Fruit fly (Drosophila melanogaster) whole organism, wandering third instar larva: ENCODE data around the gene CG33912.
A peak's percentile ranks its signal among the peaks of the same experiment; 100 is the strongest.

ENCODE experiments used
- Abd-B ChIP-seq: fragments of >200 bp; optimal IDR thresholded peaks from 2 replicates; lab custom pipeline; 2017; ENCODE audit warnings: missing biosample characterization, missing genetic modification characterization
- CG32264 ChIP-seq: fragments of 200-800 bp; sonication (Bioruptor generic); optimal IDR thresholded peaks from 2 replicates; lab custom pipeline; 2016; ENCODE audit warnings: missing biosample characterization, missing genetic modification characterization
- CG9705 ChIP-seq: fragments of 200-800 bp; sonication (Bioruptor generic); optimal IDR thresholded peaks from 2 replicates; lab custom pipeline; 2018; ENCODE audit warnings: missing biosample characterization, mild to moderate bottlenecking, missing genetic modification characterization
- CrebA ChIP-seq: fragments of 200-800 bp; sonication (Bioruptor generic); optimal IDR thresholded peaks from 2 replicates; lab custom pipeline; 2016; ENCODE audit warnings: missing biosample characterization, mild to moderate bottlenecking, missing genetic modification characterization, borderline replicate concordance
- Dfd ChIP-seq: fragments of >200 bp; optimal IDR thresholded peaks from 2 replicates; lab custom pipeline; 2017; ENCODE audit warnings: missing biosample characterization, missing genetic modification characterization
- Dif ChIP-seq: fragments of 200-275, 200-300 bp; sonication (Bioruptor generic); optimal IDR thresholded peaks from 2 replicates; lab custom pipeline; 2018; ENCODE audit warnings: missing biosample characterization, missing genetic modification characterization; ENCODE audit not compliant: partially characterized antibody
- GATAd ChIP-seq: sonication (Bioruptor generic); optimal IDR thresholded peaks from 2 replicates; lab custom pipeline; 2016; ENCODE audit warnings: missing biosample characterization, missing genetic modification characterization
- HLH106 ChIP-seq: fragments of 200-800 bp; optimal IDR thresholded peaks from 3 replicates; lab custom pipeline; 2019; ENCODE audit warnings: missing biosample characterization, mild to moderate bottlenecking, missing genetic modification characterization, moderate library complexity
- Hnf4 ChIP-seq: fragments of 200-800 bp; sonication (Bioruptor generic); optimal IDR thresholded peaks from 2 replicates; lab custom pipeline; 2016; ENCODE audit warnings: missing biosample characterization, mild to moderate bottlenecking, missing genetic modification characterization
- Hr78 ChIP-seq: fragments of >200 bp; optimal IDR thresholded peaks from 2 replicates; lab custom pipeline; 2017; ENCODE audit warnings: missing biosample characterization, missing genetic modification characterization
- Hr83 ChIP-seq: fragments of 200-300 bp; sonication (Bioruptor generic); optimal IDR thresholded peaks from 2 replicates; lab custom pipeline; 2016; ENCODE audit warnings: missing biosample characterization, mild to moderate bottlenecking, missing genetic modification characterization, moderate library complexity; ENCODE audit not compliant: poor library complexity, severe bottlenecking
- Jra ChIP-seq: sonication (Bioruptor generic); optimal IDR thresholded peaks from 2 replicates; lab custom pipeline; 2016; ENCODE audit warnings: missing biosample characterization, missing genetic modification characterization
- Mio ChIP-seq: sonication (Bioruptor generic); optimal IDR thresholded peaks from 2 replicates; lab custom pipeline; 2016; ENCODE audit warnings: missing biosample characterization, missing genetic modification characterization
- Myc ChIP-seq: fragments of >200 bp; optimal IDR thresholded peaks from 2 replicates; lab custom pipeline; 2017
- N ChIP-seq: fragments of >200 bp; optimal IDR thresholded peaks from 2 replicates; lab custom pipeline; 2018; ENCODE audit warnings: missing biosample characterization, missing external identifiers, missing genetic modification characterization
- OdsH ChIP-seq: fragments of 200-800 bp; sonication (Bioruptor generic); optimal IDR thresholded peaks from 2 replicates; lab custom pipeline; 2016; ENCODE audit warnings: missing biosample characterization, mild to moderate bottlenecking, missing genetic modification characterization
- Rel ChIP-seq, 2 experiments: fragments of 200-800 bp; sonication (Bioruptor generic) in 1 of 2; optimal IDR thresholded peaks; 2 replicates in 1 of 2; 3 replicates in 1 of 2; lab custom pipeline; 2016 to 2019; ENCODE audit warnings: mild to moderate bottlenecking in 2 of 2, missing biosample characterization in 2 of 2, missing genetic modification characterization in 2 of 2, moderate library complexity in 1 of 2
- Sp1 ChIP-seq: fragments of 200-800 bp; sonication (Bioruptor generic); optimal IDR thresholded peaks from 3 replicates; lab custom pipeline; 2019; ENCODE audit warnings: missing biosample characterization, mild to moderate bottlenecking, missing genetic modification characterization, moderate library complexity
- Vsx2 ChIP-seq: fragments of 200-300, 225-300 bp; sonication (Bioruptor generic); optimal IDR thresholded peaks from 2 replicates; lab custom pipeline; 2018; ENCODE audit warnings: missing biosample characterization, missing genetic modification characterization; ENCODE audit not compliant: partially characterized antibody
- br ChIP-seq: fragments of 200-800 bp; sonication (Bioruptor generic); optimal IDR thresholded peaks from 2 replicates; lab custom pipeline; 2016; ENCODE audit warnings: missing biosample characterization, missing genetic modification characterization
- brk ChIP-seq: fragments of 200-800 bp; sonication (Bioruptor generic); optimal IDR thresholded peaks from 2 replicates; lab custom pipeline; 2016; ENCODE audit warnings: missing biosample characterization, mild to moderate bottlenecking, missing genetic modification characterization
- dl ChIP-seq, 2 experiments: fragments of 175-275, 200-275 bp in 1 of 2; fragments of 200-275 bp in 1 of 2; sonication (Bioruptor generic); optimal IDR thresholded peaks; lab custom pipeline; 2018; ENCODE audit warnings: mild to moderate bottlenecking in 2 of 2, missing biosample characterization in 2 of 2, missing genetic modification characterization in 2 of 2, moderate library complexity in 2 of 2; ENCODE audit not compliant: partially characterized antibody in 2 of 2, insufficient read depth in 1 of 2
- dmrt93B ChIP-seq: fragments of 200-800 bp; sonication (Bioruptor generic); optimal IDR thresholded peaks from 2 replicates; lab custom pipeline; 2018; ENCODE audit warnings: missing biosample characterization, mild to moderate bottlenecking, missing genetic modification characterization
- dsf ChIP-seq: sonication (Bioruptor generic); optimal IDR thresholded peaks from 2 replicates; lab custom pipeline; 2016; ENCODE audit warnings: missing biosample characterization, missing genetic modification characterization, borderline replicate concordance
- ey ChIP-seq: fragments of 200-800 bp; sonication (Bioruptor generic); optimal IDR thresholded peaks from 2 replicates; lab custom pipeline; 2016; ENCODE audit warnings: missing biosample characterization, missing genetic modification characterization
- foxo ChIP-seq, 2 experiments: fragments of 200-800 bp; sonication (Bioruptor generic); optimal IDR thresholded peaks; 2 replicates in 1 of 2; 3 replicates in 1 of 2; lab custom pipeline; 2016 to 2017; ENCODE audit warnings: missing biosample characterization in 2 of 2, missing genetic modification characterization in 2 of 2
- fru ChIP-seq: fragments of 200-800 bp; sonication (Bioruptor generic); optimal IDR thresholded peaks from 3 replicates; lab custom pipeline; 2016; ENCODE audit warnings: missing biosample characterization, mild to moderate bottlenecking, missing genetic modification characterization
- h ChIP-seq: fragments of 200-800 bp; sonication (Bioruptor generic); optimal IDR thresholded peaks from 3 replicates; lab custom pipeline; 2016; ENCODE audit warnings: missing biosample characterization, mild to moderate bottlenecking, missing genetic modification characterization
- jim ChIP-seq: fragments of 175-275, 200-325 bp; sonication (Bioruptor generic); optimal IDR thresholded peaks from 2 replicates; lab custom pipeline; 2016; ENCODE audit warnings: missing biosample characterization, mild to moderate bottlenecking, missing genetic modification characterization
- lola ChIP-seq: fragments of >200 bp; optimal IDR thresholded peaks from 2 replicates; lab custom pipeline; 2017; ENCODE audit warnings: missing biosample characterization, missing genetic modification characterization
- pan ChIP-seq: fragments of >200 bp; optimal IDR thresholded peaks from 2 replicates; lab custom pipeline; 2017
- psq ChIP-seq: fragments of 200-800 bp; sonication (Bioruptor generic); optimal IDR thresholded peaks from 3 replicates; lab custom pipeline; 2017; ENCODE audit warnings: missing biosample characterization, mild to moderate bottlenecking, missing genetic modification characterization, moderate library complexity
- rgr ChIP-seq: fragments of 200-800 bp; sonication (Bioruptor generic); optimal IDR thresholded peaks from 3 replicates; lab custom pipeline; 2016; ENCODE audit warnings: missing biosample characterization, mild to moderate bottlenecking, missing genetic modification characterization
- sage ChIP-seq: fragments of 200-800 bp; sonication (Bioruptor generic); optimal IDR thresholded peaks from 2 replicates; lab custom pipeline; 2016; ENCODE audit warnings: missing biosample characterization, mild to moderate bottlenecking, missing genetic modification characterization
- sv ChIP-seq: fragments of 200-800 bp; sonication (Bioruptor generic); optimal IDR thresholded peaks from 3 replicates; lab custom pipeline; 2016; ENCODE audit warnings: missing biosample characterization, missing genetic modification characterization
- tai ChIP-seq: sonication (Bioruptor generic); optimal IDR thresholded peaks from 2 replicates; lab custom pipeline; 2016; ENCODE audit warnings: missing biosample characterization, missing genetic modification characterization
- usp ChIP-seq: fragments of >200 bp; optimal IDR thresholded peaks from 2 replicates; lab custom pipeline; 2017; ENCODE audit warnings: missing biosample characterization, missing genetic modification characterization
- woc ChIP-seq: sonication (Bioruptor generic); optimal IDR thresholded peaks from 2 replicates; lab custom pipeline; 2016; ENCODE audit warnings: missing biosample characterization, mild to moderate bottlenecking, missing genetic modification characterization

The CG33912 gene

DNA sequence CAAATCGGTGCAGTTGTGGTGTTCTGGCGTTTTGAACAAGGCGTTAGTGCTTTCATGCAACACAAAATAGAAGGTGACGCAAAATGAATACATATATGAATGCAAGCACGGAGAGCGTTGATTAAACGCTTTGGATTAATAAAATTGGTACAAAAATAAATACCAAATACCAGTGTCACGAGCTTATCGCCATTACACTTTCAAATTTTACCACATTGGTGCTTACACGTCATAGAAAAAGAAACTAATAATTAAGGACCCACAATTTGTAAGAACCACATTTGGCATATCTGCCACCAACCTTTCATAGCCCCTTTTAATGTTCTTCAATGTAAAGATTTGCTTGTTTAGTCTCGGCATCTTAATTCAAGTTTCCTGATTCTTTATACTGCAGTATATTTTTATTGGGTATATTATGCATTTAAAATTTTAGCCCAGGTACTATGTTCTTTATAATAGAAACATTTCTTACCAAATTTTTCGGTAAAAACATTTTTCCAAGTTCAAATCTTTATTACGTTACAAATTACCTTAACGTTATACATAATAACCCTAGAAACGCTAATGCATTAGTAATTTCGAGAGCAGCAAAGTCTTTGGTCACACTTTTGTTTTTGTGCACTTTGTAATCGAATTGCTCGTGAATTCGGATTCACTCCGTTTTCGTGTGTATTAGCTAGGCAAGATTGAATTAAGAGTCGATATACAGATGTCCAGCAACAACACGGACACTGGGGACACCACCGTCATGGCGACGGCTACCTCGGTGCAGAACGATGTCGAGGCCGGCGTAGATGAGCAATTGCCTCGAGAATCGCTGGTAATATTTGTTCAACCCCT, 23.0 kb upstream of the CG33912 start, which contains the start of the genes Pex16 and Pex14:
TSS of gene Pex16 (minus strand) at position 41 of the 840 bp plus-strand sequence.
TSS of gene Pex14 (plus strand) at position 576 of the 840 bp plus-strand sequence.
- no peak for TF ChIP-seq CG32264 (GFP tag; lab: Kevin White, UChicago)
- TF ChIP-seq dsf (GFP tag; lab: Kevin White, UChicago) = no peak
- no peak for TF ChIP-seq CrebA (GFP tag; lab: Kevin White, UChicago)
- no peak for TF ChIP-seq Myc (lab: Kevin White, UChicago)
- peak; percentile 52 for TF ChIP-seq Sp1 (GFP tag; lab: Kevin White, UChicago)
- no peak for TF ChIP-seq Abd-B (GFP tag; lab: Kevin White, UChicago)
- peak; percentile 53 for TF ChIP-seq OdsH (GFP tag; lab: Kevin White, UChicago)
- TF ChIP-seq sv (GFP tag; lab: Kevin White, UChicago) = peak; percentile 66
- TF ChIP-seq CG9705 (GFP tag; lab: Kevin White, UChicago) = peak; percentile 28
- no peak for TF ChIP-seq Dif
- TF ChIP-seq rgr (GFP tag; lab: Kevin White, UChicago) = peak; percentile 94
- TF ChIP-seq pan = no peak
- no peak for TF ChIP-seq brk
- TF ChIP-seq Dfd (GFP tag; lab: Kevin White, UChicago) = no peak
- TF ChIP-seq Mio (GFP tag; lab: Kevin White, UChicago) = no peak
- peak; percentile 69 for TF ChIP-seq fru (GFP tag; lab: Kevin White, UChicago)
- no peak for TF ChIP-seq tai
- peak; percentile 73 for TF ChIP-seq HLH106
- no peak for TF ChIP-seq Vsx2 (GFP tag; lab: Kevin White, UChicago)
- no peak for TF ChIP-seq usp (GFP tag; lab: Kevin White, UChicago)
- TF ChIP-seq Hr78 (GFP tag; lab: Kevin White, UChicago) = no peak
- peak; percentile 24 for TF ChIP-seq Hr83 (GFP tag; lab: Kevin White, UChicago)
- peak; percentile 38 for TF ChIP-seq psq (GFP tag; lab: Kevin White, UChicago)
- peak in 1 of 2 experiments; percentile 80 for TF ChIP-seq foxo (GFP tag; optimal IDR thresholded peaks at IDR 0.05; lab: Kevin White, UChicago)
- TF ChIP-seq GATAd (GFP tag; lab: Kevin White, UChicago) = no peak
- TF ChIP-seq woc (GFP tag; lab: Kevin White, UChicago) = peak; percentile 80
- TF ChIP-seq N (GFP tag; lab: Kevin White, UChicago) = no peak
- no peak for TF ChIP-seq Jra (GFP tag; lab: Kevin White, UChicago)
- TF ChIP-seq br = peak; percentile 65
- no peak for TF ChIP-seq dl (GFP tag; optimal IDR thresholded peaks at IDR 0.05; lab: Kevin White, UChicago; ENCODE audit: insufficient read depth in 1 of 2, partially characterized antibody in 2 of 2)
- TF ChIP-seq ey (GFP tag; lab: Kevin White, UChicago) = peak; percentile 72
- TF ChIP-seq sage = no peak
- TF ChIP-seq h (GFP tag; lab: Kevin White, UChicago) = peak; percentile 57
- TF ChIP-seq Hnf4 (GFP tag; lab: Kevin White, UChicago) = peak; percentile 56
- no peak for TF ChIP-seq lola
- no peak for TF ChIP-seq dmrt93B (GFP tag; lab: Kevin White, UChicago)
- TF ChIP-seq Rel (GFP tag; optimal IDR thresholded peaks at IDR 0.05; lab: Kevin White, UChicago) = no peak
- no peak for TF ChIP-seq Rel (tag; optimal IDR thresholded peaks at IDR 0.05; lab: Kevin White, UChicago)
- TF ChIP-seq jim = no peak

DNA sequence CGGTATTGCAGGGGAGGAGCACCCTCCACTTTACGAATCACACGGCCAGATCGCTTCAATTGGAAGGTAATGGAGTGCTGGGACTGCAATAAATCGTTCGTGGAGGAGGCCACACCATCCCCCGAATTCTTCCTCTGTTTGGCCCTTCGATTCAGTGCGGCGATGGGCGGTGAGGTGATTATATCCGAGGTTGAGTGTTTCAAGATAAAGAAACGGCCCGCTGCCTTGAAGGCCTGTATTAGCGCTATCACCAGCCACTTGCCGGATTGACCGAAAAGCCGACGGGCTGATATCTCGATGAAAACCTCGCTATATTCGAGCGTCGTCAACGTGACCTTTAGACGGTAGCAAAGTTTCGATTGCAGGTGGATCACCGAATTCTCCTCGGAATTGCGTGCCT, 22.0 kb upstream of the CG33912 start:
- TF ChIP-seq Rel (GFP tag; optimal IDR thresholded peaks at IDR 0.05; lab: Kevin White, UChicago) (no peak), Rel (tag; optimal IDR thresholded peaks at IDR 0.05; lab: Kevin White, UChicago) (peak; percentile 78), sv (GFP tag; lab: Kevin White, UChicago) (no peak)
